Fruit fly (Drosophila melanogaster) whole organism, embryonic: ENCODE measurements around the gene dsf.
A peak's percentile ranks its signal among the peaks of the same experiment; 100 is the strongest.

Experiments
- Blimp-1 ChIP-seq: fragments of 200-800 bp; sonication (Bioruptor generic); optimal IDR thresholded peaks from 3 replicates; lab custom pipeline; 2018; ENCODE audit warnings: missing biosample characterization, missing genetic modification characterization, mild to moderate bottlenecking, moderate library complexity, missing genetic modification reagents
- CG10209 ChIP-seq: fragments of 200-800 bp; sonication (Bioruptor generic); optimal IDR thresholded peaks from 3 replicates; lab custom pipeline; 2017; ENCODE audit warnings: missing biosample characterization, mild to moderate bottlenecking, missing genetic modification characterization, missing genetic modification reagents
- CG10321 ChIP-seq: fragments of 200-800 bp; sonication (Bioruptor generic); IDR thresholded peaks from 2 replicates; pipeline ENCODE4 v1.3.6; 2022; ENCODE audit warnings: missing biosample characterization, missing genetic modification characterization
- CG11093 ChIP-seq: fragments of 200-800 bp; sonication (Bioruptor generic); IDR thresholded peaks from 3 replicates; pipeline ENCODE4 v1.3.6; 2022; ENCODE audit warnings: missing biosample characterization, missing genetic modification characterization
- CG11723 ChIP-seq: fragments of 200-800 bp; sonication (Bioruptor generic); optimal IDR thresholded peaks from 2 replicates; lab custom pipeline; 2017; ENCODE audit warnings: missing biosample characterization, mild to moderate bottlenecking, missing genetic modification characterization
- CG13424 ChIP-seq: fragments of 200-800 bp; sonication (Bioruptor generic); optimal IDR thresholded peaks from 2 replicates; lab custom pipeline; 2019; ENCODE audit warnings: missing biosample characterization, mild to moderate bottlenecking, missing genetic modification characterization, moderate library complexity
- CG14710 ChIP-seq: fragments of 200-800 bp; sonication (Bioruptor generic); optimal IDR thresholded peaks from 3 replicates; lab custom pipeline; 2019; ENCODE audit warnings: missing biosample characterization, mild to moderate bottlenecking, missing genetic modification characterization, moderate library complexity
- CG1602 ChIP-seq: fragments of 200-800 bp; sonication (Bioruptor generic); optimal IDR thresholded peaks from 3 replicates; lab custom pipeline; 2016; ENCODE audit warnings: missing biosample characterization, missing genetic modification characterization
- CG1647 ChIP-seq: fragments of 200-800 bp; sonication (Bioruptor generic); optimal IDR thresholded peaks from 3 replicates; lab custom pipeline; 2016; ENCODE audit warnings: missing biosample characterization, missing genetic modification characterization
- CG17568 ChIP-seq: fragments of 200-800 bp; sonication (Bioruptor generic); optimal IDR thresholded peaks from 2 replicates; lab custom pipeline; 2018; ENCODE audit warnings: missing biosample characterization, mild to moderate bottlenecking, missing genetic modification characterization, moderate library complexity
- CG30431 ChIP-seq: fragments of 200-800 bp; sonication (Bioruptor generic); optimal IDR thresholded peaks from 2 replicates; lab custom pipeline; 2017; ENCODE audit warnings: missing biosample characterization, missing genetic modification characterization
- CG4707 ChIP-seq: fragments of 200-800 bp; sonication (Bioruptor generic); optimal IDR thresholded peaks from 2 replicates; lab custom pipeline; 2018; ENCODE audit warnings: missing biosample characterization, mild to moderate bottlenecking, missing genetic modification characterization, moderate library complexity
- CG5953 ChIP-seq: fragments of 200-800 bp; sonication (Bioruptor generic); IDR thresholded peaks from 2 replicates; pipeline ENCODE4 v1.3.6; 2022; ENCODE audit warnings: missing biosample characterization, missing genetic modification characterization
- CG6254 ChIP-seq: fragments of 200-800 bp; sonication (Bioruptor generic); optimal IDR thresholded peaks from 3 replicates; lab custom pipeline; 2017; ENCODE audit warnings: mild to moderate bottlenecking, missing biosample characterization, missing genetic modification reagents, missing genetic modification characterization
- CG6689 ChIP-seq: fragments of 200-800 bp; sonication (Bioruptor generic); IDR thresholded peaks from 2 replicates; pipeline ENCODE4 v1.3.6; 2022; ENCODE audit warnings: missing biosample characterization, missing genetic modification characterization
- CG6813 ChIP-seq: fragments of 200-800 bp; sonication (Bioruptor generic); optimal IDR thresholded peaks from 2 replicates; lab custom pipeline; 2017; ENCODE audit warnings: missing biosample characterization, missing genetic modification characterization, mild to moderate bottlenecking, moderate library complexity, missing genetic modification reagents
- CG7786 ChIP-seq: fragments of 200-800 bp; sonication (Bioruptor generic); optimal IDR thresholded peaks from 2 replicates; lab custom pipeline; 2016; ENCODE audit warnings: missing biosample characterization, missing genetic modification characterization
- CG8924 ChIP-seq: fragments of 200-800 bp; optimal IDR thresholded peaks from 3 replicates; lab custom pipeline; 2019; ENCODE audit warnings: missing biosample characterization, mild to moderate bottlenecking, missing genetic modification characterization, moderate library complexity
- CG9437 ChIP-seq: fragments of 200-800 bp; sonication (Bioruptor generic); optimal IDR thresholded peaks from 2 replicates; lab custom pipeline; 2018; ENCODE audit warnings: missing biosample characterization, mild to moderate bottlenecking, missing genetic modification characterization
- Dek ChIP-seq: fragments of 200-800 bp; sonication (Bioruptor generic); optimal IDR thresholded peaks from 3 replicates; lab custom pipeline; 2019; ENCODE audit warnings: missing biosample characterization, mild to moderate bottlenecking, missing genetic modification characterization, moderate library complexity
- Doc3 ChIP-seq: fragments of 200-800 bp; sonication (Bioruptor generic); IDR thresholded peaks from 3 replicates; pipeline ENCODE4 v1.3.6; 2022; ENCODE audit warnings: missing biosample characterization, missing genetic modification characterization; ENCODE audit not compliant: partially characterized antibody
- Elba2 ChIP-seq: fragments of 200-800 bp; sonication (Bioruptor generic); optimal IDR thresholded peaks from 3 replicates; lab custom pipeline; 2016; ENCODE audit warnings: missing biosample characterization, missing genetic modification characterization
- Ets97D ChIP-seq: fragments of 200-800 bp; sonication (Bioruptor generic); optimal IDR thresholded peaks from 3 replicates; lab custom pipeline; 2016; ENCODE audit warnings: missing biosample characterization, missing genetic modification characterization
- Fer2 ChIP-seq: fragments of 200-800 bp; sonication (Bioruptor generic); optimal IDR thresholded peaks from 2 replicates; lab custom pipeline; 2018; ENCODE audit warnings: missing biosample characterization, mild to moderate bottlenecking, missing genetic modification characterization, moderate library complexity
- Gsc ChIP-seq: fragments of 200-800 bp; sonication (Bioruptor generic); IDR thresholded peaks from 2 replicates; pipeline ENCODE4 v1.3.6; 2022; ENCODE audit warnings: missing biosample characterization, missing genetic modification characterization
- Gug ChIP-seq: fragments of 200-800 bp; sonication (Bioruptor generic); IDR thresholded peaks from 4 replicates; pipeline ENCODE4 v1.3.6; 2022; ENCODE audit warnings: missing biosample characterization, missing genetic modification characterization
- HLH3B ChIP-seq: fragments of 200-800 bp; sonication (Bioruptor generic); IDR thresholded peaks from 2 replicates; pipeline ENCODE4 v1.3.6; 2022; ENCODE audit warnings: missing biosample characterization, missing genetic modification characterization
- Hr39 ChIP-seq: fragments of >200 bp; optimal IDR thresholded peaks from 2 replicates; lab custom pipeline; 2017
- Med ChIP-seq: fragments of 200-800 bp; sonication (Bioruptor generic); peaks from one replicate; lab custom pipeline; 2016; ENCODE audit warnings: missing biosample characterization, missing genetic modification characterization, mild to moderate bottlenecking, inconsistent platforms, moderate library complexity
- Side ChIP-seq: fragments of 200-800 bp; sonication (Bioruptor generic); optimal IDR thresholded peaks from 2 replicates; lab custom pipeline; 2016; ENCODE audit warnings: missing biosample characterization, missing genetic modification characterization
- Usf ChIP-seq: fragments of 200-800 bp; sonication (Bioruptor generic); optimal IDR thresholded peaks from 2 replicates; lab custom pipeline; 2017; ENCODE audit warnings: missing genotype, missing biosample characterization, missing genetic modification characterization
- chif ChIP-seq, 2 experiments: fragments of 200-800 bp; sonication (Bioruptor generic); optimal IDR thresholded peaks; 3 replicates each; lab custom pipeline; 2016; ENCODE audit warnings: missing biosample characterization in 2 of 2, missing genetic modification characterization in 2 of 2
- chinmo ChIP-seq: fragments of 200-800 bp; sonication (Bioruptor generic); IDR thresholded peaks from 4 replicates; pipeline ENCODE4 v1.3.6; 2022; ENCODE audit warnings: missing biosample characterization, missing genetic modification characterization; ENCODE audit not compliant: partially characterized antibody
- esg ChIP-seq: fragments of 200-800 bp; sonication (Bioruptor generic); conservative IDR thresholded peaks from 2 replicates; pipeline ENCODE4 v1.3.6; 2022; ENCODE audit warnings: missing biosample characterization, missing genetic modification characterization
- eyg ChIP-seq: fragments of 200-800 bp; sonication (Bioruptor generic); optimal IDR thresholded peaks from 3 replicates; lab custom pipeline; 2016; ENCODE audit warnings: missing biosample characterization, missing genetic modification characterization
- knrl ChIP-seq: fragments of 200-800 bp; sonication (Bioruptor generic); IDR thresholded peaks from 3 replicates; pipeline ENCODE4 v1.3.6; 2022; ENCODE audit warnings: missing biosample characterization, missing genetic modification characterization; ENCODE audit not compliant: partially characterized antibody
- maf-S ChIP-seq: fragments of 200-800 bp; sonication (Bioruptor generic); optimal IDR thresholded peaks from 2 replicates; lab custom pipeline; 2016; ENCODE audit warnings: missing biosample characterization, missing genetic modification characterization
- nerfin-2 ChIP-seq: fragments of 200-800 bp; sonication (Bioruptor generic); IDR thresholded peaks from 2 replicates; pipeline ENCODE4 v1.3.6; 2022; ENCODE audit warnings: missing biosample characterization, missing genetic modification characterization; ENCODE audit not compliant: partially characterized antibody
- sens ChIP-seq: fragments of 200-800 bp; sonication (Bioruptor generic); peaks from one replicate; lab custom pipeline; 2016; ENCODE audit warnings: missing biosample characterization, missing genetic modification characterization
- sr ChIP-seq: fragments of 200-800 bp; sonication (Bioruptor generic); IDR thresholded peaks from 3 replicates; pipeline ENCODE4 v1.3.6; 2022; ENCODE audit warnings: missing biosample characterization, missing genetic modification characterization
- ssp ChIP-seq: fragments of 200-800 bp; sonication (Bioruptor generic); IDR thresholded peaks from 2 replicates; pipeline ENCODE4 v1.3.6; 2022; ENCODE audit warnings: missing biosample characterization, missing genetic modification characterization
- stc ChIP-seq: fragments of 200-800 bp; sonication (Bioruptor generic); IDR thresholded peaks from 2 replicates; pipeline ENCODE4 v1.3.6; 2022; ENCODE audit warnings: missing biosample characterization, missing genetic modification characterization
- wek ChIP-seq: fragments of 200-800 bp; sonication (Bioruptor generic); optimal IDR thresholded peaks from 3 replicates; lab custom pipeline; 2018; ENCODE audit warnings: missing biosample characterization, mild to moderate bottlenecking, missing genetic modification characterization, moderate library complexity
- zen ChIP-seq: fragments of 200-800 bp; sonication (Bioruptor generic); optimal IDR thresholded peaks from 3 replicates; lab custom pipeline; 2018; ENCODE audit warnings: missing biosample characterization, mild to moderate bottlenecking, missing genetic modification characterization, moderate library complexity

dsf gene

DNA sequence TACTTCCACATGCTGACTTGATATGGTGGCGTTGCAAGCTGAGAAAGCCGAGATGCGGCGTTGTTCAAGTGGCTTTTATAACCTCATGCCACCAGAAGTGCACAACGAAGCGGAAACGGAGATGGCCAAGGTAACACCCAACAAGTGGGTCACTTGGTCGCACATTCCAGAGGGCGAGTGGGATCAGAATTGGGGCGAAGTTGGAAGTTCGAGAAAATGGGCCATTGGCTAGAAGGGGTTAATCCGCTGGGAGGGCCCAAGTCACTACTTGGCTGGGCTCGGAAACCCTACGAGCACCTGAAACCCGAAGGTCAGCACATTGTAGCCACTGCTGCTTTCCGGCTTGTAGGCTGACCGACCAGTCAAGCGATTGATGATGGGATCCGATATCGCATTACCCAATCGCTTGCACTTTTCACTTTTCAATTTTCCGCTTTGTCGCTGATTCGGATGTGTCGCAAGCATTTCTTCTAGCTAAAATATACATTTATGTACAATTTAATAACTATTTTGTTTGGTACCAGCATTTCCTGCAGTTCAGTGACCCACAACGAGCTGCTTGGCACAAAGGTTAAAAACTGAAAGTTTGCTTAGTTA is 32.9 kb downstream of the dsf start, which contains the start of gene Vm26Ac:
Gene Vm26Ac (minus strand): TSS at position 51 of the 597 bp plus-strand sequence.
- no peak for TF ChIP-seq Blimp-1 (GFP tag; lab: Kevin White, UChicago)
- 0 out of 2 replicates have a peak, but pooled peaks have one; percentile 30 for TF ChIP-seq nerfin-2 (GFP tag; lab: Robert Waterston, UW)
- no peak for TF ChIP-seq chinmo
- no peak for TF ChIP-seq CG7786 (GFP tag; lab: Kevin White, UChicago)
- no peak for TF ChIP-seq CG5953
- TF ChIP-seq CG6689 = no peak
- TF ChIP-seq, all 482 proteins: peak for 1

DNA sequence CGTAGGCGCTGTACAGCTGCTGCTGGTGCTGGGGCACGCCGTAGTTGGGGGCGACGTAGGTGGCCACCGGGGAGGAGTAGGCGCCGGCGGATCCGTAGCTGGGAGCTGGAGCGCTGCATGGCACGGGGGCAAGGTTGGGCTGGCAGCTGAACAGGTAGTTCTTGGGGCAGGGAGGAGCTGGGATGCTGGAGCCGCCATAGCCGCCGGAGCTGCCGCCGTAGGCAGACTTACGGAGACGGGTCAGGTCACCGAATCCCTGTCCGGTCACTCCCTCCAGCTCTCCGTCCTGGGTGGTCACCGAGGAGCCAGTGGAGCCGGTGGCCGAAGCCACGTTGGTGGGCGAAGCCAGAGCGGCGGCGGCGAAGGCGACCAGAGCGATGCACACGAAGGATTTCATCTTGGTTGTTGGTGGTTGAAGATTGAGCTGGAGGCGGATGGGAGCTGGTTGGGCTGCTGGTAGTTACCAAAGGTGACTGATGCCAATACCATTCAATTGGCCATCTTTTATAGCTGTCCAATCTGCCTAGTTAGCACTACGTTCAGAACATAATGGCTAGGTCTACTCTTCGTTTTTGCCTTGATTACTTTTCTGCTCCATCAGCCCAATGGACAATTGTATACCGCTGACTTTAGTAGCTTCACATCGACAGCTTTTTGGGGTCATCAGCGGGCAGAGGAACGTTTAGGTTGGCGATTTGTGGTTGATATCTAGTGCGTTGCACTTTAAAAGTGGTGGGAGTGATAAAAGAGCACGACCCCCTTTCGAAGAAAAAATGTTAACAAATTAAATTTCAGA is 34.3 kb downstream of the dsf start, which contains the start of gene Vm26Aa:
Gene Vm26Aa (minus strand): TSS at position 478 of the 796 bp plus-strand sequence.
- TF ChIP-seq knrl (GFP tag; lab: Robert Waterston, UW) (no peak), maf-S (GFP tag; lab: Kevin White, UChicago) (no peak), Usf (GFP tag; lab: Kevin White, UChicago) (no peak), Hr39 (peak; percentile 43), Med (GFP tag; lab: Kevin White, UChicago) (peak; percentile 61), CG6689 (0 out of 2 replicates have a peak, but pooled peaks have one; percentile 9), CG1602 (no peak), CG13424 (tag; lab: Kevin White, UChicago) (no peak), Blimp-1 (GFP tag; lab: Kevin White, UChicago) (no peak), CG4707 (GFP tag; lab: Kevin White, UChicago) (no peak), Ets97D (GFP tag; lab: Kevin White, UChicago) (no peak), Doc3 (GFP tag; lab: Robert Waterston, UW) (no peak), Gsc (GFP tag; lab: Robert Waterston, UW) (0 out of 2 replicates have a peak, but pooled peaks have one; percentile 13), CG14710 (tag; lab: Kevin White, UChicago) (no peak), CG6813 (GFP tag; lab: Kevin White, UChicago) (no peak), sens (peak; percentile 32), CG17568 (GFP tag; lab: Kevin White, UChicago) (no peak), CG6254 (GFP tag; lab: Kevin White, UChicago) (no peak), CG9437 (GFP tag; lab: Kevin White, UChicago) (no peak), CG11093 (0 out of 3 replicates have a peak, but pooled peaks have one; percentile 53), CG30431 (GFP tag; lab: Kevin White, UChicago) (no peak), Fer2 (tag; lab: Kevin White, UChicago) (no peak), chif (GFP tag; optimal IDR thresholded peaks at IDR 0.05; lab: Kevin White, UChicago) (no peak), Side (GFP tag; lab: Kevin White, UChicago) (no peak), ssp (GFP tag; lab: Robert Waterston, UW) (peak; percentile 15; the same call in 1 of the 2 replicates), CG11723 (no peak), CG8924 (tag; lab: Kevin White, UChicago) (no peak), CG10209 (GFP tag; lab: Kevin White, UChicago) (no peak), zen (tag; lab: Kevin White, UChicago) (no peak), wek (no peak), CG10321 (no peak), eyg (GFP tag; lab: Kevin White, UChicago) (no peak), sr (GFP tag; lab: Robert Waterston, UW) (no peak), stc (no peak), Gug (no peak), HLH3B (no peak), Elba2 (no peak), Dek (tag; lab: Kevin White, UChicago) (no peak), esg (GFP tag; lab: Robert Waterston, UW) (no peak), CG1647 (GFP tag; lab: Kevin White, UChicago) (no peak)
